Fruit fly (Drosophila melanogaster) whole organism, embryonic: ENCODE measurements around the gene zuc.
A peak's percentile ranks its signal among the peaks of the same experiment; 100 is the strongest.

Source experiments
- Ada2b ChIP-seq: fragments of 200-800 bp; sonication (Bioruptor generic); IDR thresholded peaks from 2 replicates; pipeline ENCODE4 v1.3.6; 2022; ENCODE audit warnings: missing biosample characterization, missing genetic modification characterization
- Adf1 ChIP-seq: fragments of 200-800 bp; sonication (Bioruptor generic); IDR thresholded peaks from 2 replicates; pipeline ENCODE4 v1.3.6; 2022; ENCODE audit warnings: missing biosample characterization, missing genetic modification characterization
- Aef1 ChIP-seq: fragments of 200-800 bp; sonication (Bioruptor generic); IDR thresholded peaks from 3 replicates; pipeline ENCODE4 v1.3.6; 2022; ENCODE audit warnings: missing biosample characterization, missing genetic modification characterization
- Bdp1 ChIP-seq: fragments of 200-800 bp; sonication (Bioruptor generic); optimal IDR thresholded peaks from 3 replicates; lab custom pipeline; 2016; ENCODE audit warnings: missing biosample characterization, missing genetic modification characterization
- CG10959 ChIP-seq: fragments of 200-800 bp; sonication (Bioruptor generic); IDR thresholded peaks from 2 replicates; pipeline ENCODE4 v1.3.6; 2022; ENCODE audit warnings: missing biosample characterization, missing genetic modification characterization
- CG14050 ChIP-seq: fragments of 200-800 bp; sonication (Bioruptor generic); IDR thresholded peaks from 3 replicates; pipeline ENCODE4 v1.3.6; 2022; ENCODE audit warnings: missing biosample characterization, missing genetic modification characterization
- CG1603 ChIP-seq: fragments of 200-800 bp; sonication (Bioruptor generic); optimal IDR thresholded peaks from 2 replicates; lab custom pipeline; 2019; ENCODE audit warnings: missing biosample characterization, mild to moderate bottlenecking, missing genetic modification characterization, moderate library complexity
- CG17829 ChIP-seq: fragments of 200-800 bp; optimal IDR thresholded peaks from 2 replicates; lab custom pipeline; 2019; ENCODE audit warnings: missing biosample characterization, mild to moderate bottlenecking, missing genetic modification characterization, moderate library complexity
- CG1832 ChIP-seq: fragments of 200-800 bp; sonication (Bioruptor generic); optimal IDR thresholded peaks from 2 replicates; lab custom pipeline; 2017; ENCODE audit warnings: missing biosample characterization, mild to moderate bottlenecking, missing genetic modification characterization, inconsistent platforms
- CG18476 ChIP-seq: fragments of 200-800 bp; sonication (Bioruptor generic); optimal IDR thresholded peaks from 2 replicates; lab custom pipeline; 2016; ENCODE audit warnings: missing biosample characterization, mild to moderate bottlenecking, missing genetic modification characterization
- CG31388 ChIP-seq: fragments of 200-800 bp; sonication (Bioruptor generic); optimal IDR thresholded peaks from 2 replicates; lab custom pipeline; 2016; ENCODE audit warnings: missing biosample characterization, missing genetic modification characterization
- CG4820 ChIP-seq: fragments of 200-800 bp; sonication (Bioruptor generic); optimal IDR thresholded peaks from 3 replicates; lab custom pipeline; 2016; ENCODE audit warnings: missing biosample characterization, missing genetic modification characterization
- CG7839 ChIP-seq: fragments of 200-800 bp; sonication (Bioruptor generic); optimal IDR thresholded peaks from 3 replicates; lab custom pipeline; 2018; ENCODE audit warnings: missing biosample characterization, mild to moderate bottlenecking, missing genetic modification characterization, moderate library complexity
- E2f2 ChIP-seq: fragments of 200-800 bp; sonication (Bioruptor generic); IDR thresholded peaks from 2 replicates; pipeline ENCODE4 v1.3.6; 2022; ENCODE audit warnings: missing biosample characterization, missing genetic modification characterization
- Gsc ChIP-seq: fragments of 200-800 bp; sonication (Bioruptor generic); IDR thresholded peaks from 2 replicates; pipeline ENCODE4 v1.3.6; 2022; ENCODE audit warnings: missing biosample characterization, missing genetic modification characterization
- H15 ChIP-seq: fragments of 200-800 bp; sonication (Bioruptor generic); IDR thresholded peaks from 3 replicates; pipeline ENCODE4 v1.3.6; 2022; ENCODE audit warnings: missing biosample characterization, missing genetic modification characterization
- HHEX ChIP-seq: fragments of 200-800 bp; sonication (Bioruptor generic); optimal IDR thresholded peaks from 3 replicates; lab custom pipeline; 2017; ENCODE audit warnings: missing biosample characterization, mild to moderate bottlenecking, missing genetic modification characterization, missing genetic modification reagents
- HmgD ChIP-seq: fragments of 200-800 bp; sonication (Bioruptor generic); optimal IDR thresholded peaks from 3 replicates; lab custom pipeline; 2016; ENCODE audit warnings: missing biosample characterization, missing genetic modification characterization
- Hr78 ChIP-seq, 2 experiments: fragments of 200-800 bp in 1 of 2; fragments of >200 bp in 1 of 2; sonication (Bioruptor generic) in 1 of 2; optimal IDR thresholded peaks; 2 replicates each; lab custom pipeline; 2017 to 2019; ENCODE audit warnings: missing biosample characterization in 2 of 2, missing genetic modification characterization in 2 of 2, mild to moderate bottlenecking in 1 of 2, moderate library complexity in 1 of 2
- Hsf ChIP-seq: fragments of 200-800 bp; sonication (Bioruptor generic); optimal IDR thresholded peaks from 3 replicates; lab custom pipeline; 2016; ENCODE audit warnings: missing biosample characterization, missing genetic modification characterization
- MTF-1 ChIP-seq: fragments of 200-800 bp; sonication (Bioruptor generic); optimal IDR thresholded peaks from 2 replicates; lab custom pipeline; 2018; ENCODE audit warnings: missing biosample characterization, mild to moderate bottlenecking, missing genetic modification characterization, borderline replicate concordance
- Meics ChIP-seq: fragments of 200-800 bp; sonication (Bioruptor generic); optimal IDR thresholded peaks from 2 replicates; lab custom pipeline; 2017; ENCODE audit warnings: missing biosample characterization, mild to moderate bottlenecking, missing genetic modification characterization
- Nf-YB ChIP-seq: fragments of 200-800 bp; sonication (Bioruptor generic); optimal IDR thresholded peaks from 3 replicates; lab custom pipeline; 2019; ENCODE audit warnings: missing biosample characterization, mild to moderate bottlenecking, missing genetic modification characterization, moderate library complexity
- Stat92E ChIP-seq, 3 experiments: fragments of >200 bp in 2 of 3; fragments of 200-800 bp in 1 of 3; sonication (Bioruptor generic) in 1 of 3; optimal IDR thresholded peaks; 2 replicates each; lab custom pipeline; 2017 to 2019; ENCODE audit warnings: missing biosample characterization in 3 of 3, missing genetic modification characterization in 3 of 3, mild to moderate bottlenecking in 1 of 3, moderate library complexity in 1 of 3
- Tbp ChIP-seq: fragments of >200 bp; optimal IDR thresholded peaks from 2 replicates; lab custom pipeline; 2018; ENCODE audit warnings: missing biosample characterization, missing genetic modification characterization
- Trl ChIP-seq, 3 experiments: fragments of >200 bp in 2 of 3; fragments of 200-800 bp in 1 of 3; sonication (Bioruptor generic) in 1 of 3; optimal IDR thresholded peaks; 2 replicates in 1 of 3; 3 replicates in 2 of 3; lab custom pipeline; 2016 to 2017; ENCODE audit warnings: missing biosample characterization in 1 of 3, missing genetic modification characterization in 1 of 3
- aop ChIP-seq: fragments of 200-800 bp; sonication (Bioruptor generic); IDR thresholded peaks from 2 replicates; pipeline ENCODE4 v1.3.6; 2022; ENCODE audit warnings: missing biosample characterization, missing genetic modification characterization
- ash1 ChIP-seq: fragments of 200-800 bp; sonication (Bioruptor generic); optimal IDR thresholded peaks from 2 replicates; lab custom pipeline; 2018; ENCODE audit warnings: missing biosample characterization, mild to moderate bottlenecking, missing genetic modification characterization
- bbx ChIP-seq: fragments of 200-800 bp; sonication (Bioruptor generic); IDR thresholded peaks from 2 replicates; pipeline ENCODE4 v1.3.6; 2022; ENCODE audit warnings: missing biosample characterization, missing genetic modification characterization; ENCODE audit not compliant: partially characterized antibody
- cad ChIP-seq: fragments of >200 bp; optimal IDR thresholded peaks from 2 replicates; lab custom pipeline; 2017; ENCODE audit warnings: missing biosample characterization, missing genetic modification characterization
- chm ChIP-seq: fragments of 200-800 bp; sonication (Bioruptor generic); IDR thresholded peaks from 2 replicates; pipeline ENCODE4 v1.3.6; 2022; ENCODE audit warnings: missing biosample characterization, missing genetic modification characterization
- dmrt99B ChIP-seq: fragments of 200-800 bp; sonication (Bioruptor generic); optimal IDR thresholded peaks from 2 replicates; lab custom pipeline; 2018; ENCODE audit warnings: missing biosample characterization, mild to moderate bottlenecking, missing genetic modification characterization, moderate library complexity
- eyg ChIP-seq: fragments of 200-800 bp; sonication (Bioruptor generic); optimal IDR thresholded peaks from 3 replicates; lab custom pipeline; 2016; ENCODE audit warnings: missing biosample characterization, missing genetic modification characterization
- hkb ChIP-seq, 2 experiments: fragments of 200-800 bp in 1 of 2; fragments of >200 bp in 1 of 2; sonication (Bioruptor generic) in 1 of 2; IDR thresholded peaks in 1 of 2; optimal IDR thresholded peaks in 1 of 2; 2 replicates each; pipeline versions ENCODE4 v1.3.6 to Lab custom; 2017 to 2022; ENCODE audit warnings: missing biosample characterization in 1 of 2, missing genetic modification characterization in 1 of 2
- ind ChIP-seq: fragments of 200-800 bp; sonication (Bioruptor generic); optimal IDR thresholded peaks from 3 replicates; lab custom pipeline; 2016; ENCODE audit warnings: missing biosample characterization, missing genetic modification characterization
- lab ChIP-seq: fragments of 200-800 bp; sonication (Bioruptor generic); optimal IDR thresholded peaks from 3 replicates; lab custom pipeline; 2017; ENCODE audit warnings: missing biosample characterization, missing genetic modification characterization, mild to moderate bottlenecking, moderate library complexity, missing genetic modification reagents
- maf-S ChIP-seq: fragments of 200-800 bp; sonication (Bioruptor generic); optimal IDR thresholded peaks from 2 replicates; lab custom pipeline; 2016; ENCODE audit warnings: missing biosample characterization, missing genetic modification characterization
- org-1 ChIP-seq: fragments of 200-800 bp; sonication (Bioruptor generic); optimal IDR thresholded peaks from 2 replicates; lab custom pipeline; 2017; ENCODE audit warnings: missing biosample characterization, missing genetic modification characterization
- p53 ChIP-seq: fragments of 200-800 bp; sonication (Bioruptor generic); optimal IDR thresholded peaks from 2 replicates; lab custom pipeline; 2016; ENCODE audit warnings: missing biosample characterization, missing genetic modification characterization
- phol ChIP-seq: fragments of 200-800 bp; sonication (Bioruptor generic); optimal IDR thresholded peaks from 3 replicates; lab custom pipeline; 2018; ENCODE audit warnings: missing biosample characterization, mild to moderate bottlenecking, missing genetic modification characterization, moderate library complexity
- pita ChIP-seq: fragments of 200-800 bp; sonication (Bioruptor generic); optimal IDR thresholded peaks from 2 replicates; lab custom pipeline; 2017; ENCODE audit warnings: missing biosample characterization, mild to moderate bottlenecking, missing genetic modification characterization
- salm ChIP-seq: fragments of 200-800 bp; sonication (Bioruptor generic); optimal IDR thresholded peaks from 2 replicates; lab custom pipeline; 2018; ENCODE audit warnings: missing biosample characterization, mild to moderate bottlenecking, missing genetic modification characterization
- sim ChIP-seq: fragments of 200-800 bp; sonication (Bioruptor generic); IDR thresholded peaks from 2 replicates; pipeline ENCODE4 v1.3.6; 2022; ENCODE audit warnings: missing biosample characterization, missing genetic modification characterization
- so ChIP-seq: fragments of 200-800 bp; sonication (Bioruptor generic); IDR thresholded peaks from 3 replicates; pipeline ENCODE4 v1.3.6; 2022; ENCODE audit warnings: missing biosample characterization, missing genetic modification characterization
- sr ChIP-seq: fragments of 200-800 bp; sonication (Bioruptor generic); IDR thresholded peaks from 3 replicates; pipeline ENCODE4 v1.3.6; 2022; ENCODE audit warnings: missing biosample characterization, missing genetic modification characterization
- tx ChIP-seq: fragments of 200-800 bp; sonication (Bioruptor generic); optimal IDR thresholded peaks from 2 replicates; lab custom pipeline; 2016; ENCODE audit warnings: missing biosample characterization, missing genetic modification characterization
- usp ChIP-seq: fragments of >200 bp; optimal IDR thresholded peaks from 2 replicates; lab custom pipeline; 2017; ENCODE audit warnings: missing biosample characterization, missing genetic modification characterization
- wek ChIP-seq: fragments of 200-800 bp; sonication (Bioruptor generic); optimal IDR thresholded peaks from 3 replicates; lab custom pipeline; 2018; ENCODE audit warnings: missing biosample characterization, mild to moderate bottlenecking, missing genetic modification characterization, moderate library complexity
- yki ChIP-seq: fragments of >200 bp; optimal IDR thresholded peaks from 3 replicates; lab custom pipeline; 2018
- zen ChIP-seq: fragments of 200-800 bp; sonication (Bioruptor generic); optimal IDR thresholded peaks from 3 replicates; lab custom pipeline; 2018; ENCODE audit warnings: missing biosample characterization, mild to moderate bottlenecking, missing genetic modification characterization, moderate library complexity
- zen2 ChIP-seq: fragments of 200-800 bp; sonication (Bioruptor generic); IDR thresholded peaks from 3 replicates; pipeline ENCODE4 v1.3.6; 2022; ENCODE audit warnings: missing biosample characterization, missing genetic modification characterization; ENCODE audit not compliant: partially characterized antibody

Gene zuc

dm6 chr2L:12025505-12025904 is 35.8 kb upstream of the zuc start (continued):
- TF ChIP-seq aop (GFP tag; lab: Robert Waterston, UW) (no peak), CG10959 (GFP tag; lab: Robert Waterston, UW) (no peak), tx (GFP tag; lab: Kevin White, UChicago) (no peak), Bdp1 (GFP tag; lab: Kevin White, UChicago) (no peak), salm (no peak), sr (GFP tag; lab: Robert Waterston, UW) (no peak), Adf1 (GFP tag; lab: Robert Waterston, UW) (no peak), maf-S (no peak), pita (GFP tag; lab: Kevin White, UChicago) (no peak), yki (lab: Kevin White, UChicago) (no peak), Ada2b (GFP tag; lab: Robert Waterston, UW) (no peak), CG7839 (peak; percentile 20), org-1 (GFP tag; lab: Kevin White, UChicago) (peak; percentile 14), ind (GFP tag; lab: Kevin White, UChicago) (peak; percentile 0), phol (no peak), Meics (GFP tag; lab: Kevin White, UChicago) (no peak), Nf-YB (GFP tag; lab: Kevin White, UChicago) (no peak), Trl (optimal IDR thresholded peaks at IDR 0.05; lab: Kevin White, UChicago) (no peak), Trl (GFP tag; optimal IDR thresholded peaks at IDR 0.05; lab: Kevin White, UChicago) (no peak), p53 (GFP tag; lab: Kevin White, UChicago) (no peak), so (GFP tag; lab: Robert Waterston, UW) (no peak), CG1603 (tag; lab: Kevin White, UChicago) (peak; percentile 17), usp (GFP tag; lab: Kevin White, UChicago) (no peak), dmrt99B (no peak), zen (tag; lab: Kevin White, UChicago) (no peak), E2f2 (GFP tag; lab: Robert Waterston, UW) (peak; percentile 11; the same call in 1 of the 2 replicates), CG18476 (no peak), bbx (GFP tag; lab: Robert Waterston, UW) (no peak), Hr78 (GFP tag; optimal IDR thresholded peaks at IDR 0.05; lab: Kevin White, UChicago) (no peak), HmgD (GFP tag; lab: Kevin White, UChicago) (no peak), Tbp (GFP tag; lab: Kevin White, UChicago) (no peak), CG14050 (no peak), zen2 (GFP tag; lab: Robert Waterston, UW) (no peak), CG1832 (GFP tag; lab: Kevin White, UChicago) (no peak), Gsc (no peak), wek (no peak), CG31388 (GFP tag; lab: Kevin White, UChicago) (no peak), Hsf (GFP tag; lab: Kevin White, UChicago) (no peak), CG17829 (tag; lab: Kevin White, UChicago) (no peak), CG4820 (GFP tag; lab: Kevin White, UChicago) (no peak), Stat92E (GFP tag; optimal IDR thresholded peaks at IDR 0.05; lab: Kevin White, UChicago) (no peak), sim (GFP tag; lab: Robert Waterston, UW) (no peak), ash1 (no peak), MTF-1 (no peak), H15 (GFP tag; lab: Robert Waterston, UW) (no peak), Aef1 (GFP tag; lab: Robert Waterston, UW) (no peak), lab (GFP tag; lab: Kevin White, UChicago) (peak; percentile 51), cad (GFP tag; lab: Kevin White, UChicago) (no peak), eyg (GFP tag; lab: Kevin White, UChicago) (no peak), HHEX (GFP tag; lab: Kevin White, UChicago) (peak; percentile 21), chm (GFP tag; lab: Robert Waterston, UW) (peak; percentile 33; the same call in 1 of the 2 replicates), hkb (optimal IDR thresholded peaks at IDR 0.05; lab: Kevin White, UChicago) (no peak), hkb (GFP tag; IDR thresholded peaks at IDR 0.05; lab: Robert Waterston, UW) (no peak)
